Worm (Caenorhabditis elegans) whole organism, L2 larva: ENCODE results near the gene Y43F4B.10.

Source experiments
- blmp-1 ChIP-seq: sonication (generic microtip); optimal IDR thresholded peaks from 2 replicates; lab custom pipeline; 2017; ENCODE audit warnings: missing genetic modification characterization, mild to moderate bottlenecking, missing compliant biosample characterization, antibody characterized with exemption, moderate library complexity; ENCODE audit not compliant: insufficient read depth
- lsy-2 ChIP-seq, 2 experiments: fragments of 150-350 bp in 1 of 2; sonication (generic microtip) in 1 of 2; optimal IDR thresholded peaks; 2 replicates each; lab custom pipeline; 2014 to 2017; ENCODE audit warnings: missing biosample characterization in 2 of 2, missing genetic modification characterization in 2 of 2
- unc-62 ChIP-seq: fragments of 150-350 bp; optimal IDR thresholded peaks from 2 replicates; lab custom pipeline; 2014; ENCODE audit warnings: missing biosample characterization, missing genetic modification reagents, missing genetic modification characterization
- zag-1 ChIP-seq: fragments of 150-350 bp; optimal IDR thresholded peaks from 2 replicates; lab custom pipeline; 2014; ENCODE audit warnings: missing biosample characterization, missing genetic modification characterization

ce11 chrIII:13347782-13348327 lies 34.0 kb downstream of the Y43F4B.10 start:
- TF ChIP-seq blmp-1 (no peak), zag-1 (tag; lab: Kevin White, UChicago) (no peak), unc-62 (GFP tag; lab: Kevin White, UChicago) (no peak), lsy-2 (tag; optimal IDR thresholded peaks at IDR 0.05; lab: Kevin White, UChicago) (no peak)
